Worm (Caenorhabditis elegans) whole organism, L1 larva: Measurements from ENCODE around the gene gipc-2.

Source experiments
- egl-27 ChIP-seq, 2 experiments: fragments of 150-350 bp in 1 of 2; sonication (generic microtip); optimal IDR thresholded peaks; 3 replicates each; lab custom pipeline; 2017 to 2018; ENCODE audit warnings: missing biosample characterization in 2 of 2, missing genetic modification characterization in 2 of 2, missing genetic modification reagents in 2 of 2
- fos-1 ChIP-seq: fragments of 150-350 bp; optimal IDR thresholded peaks from 2 replicates; lab custom pipeline; 2014; ENCODE audit warnings: missing biosample characterization, missing genetic modification characterization

DNA sequence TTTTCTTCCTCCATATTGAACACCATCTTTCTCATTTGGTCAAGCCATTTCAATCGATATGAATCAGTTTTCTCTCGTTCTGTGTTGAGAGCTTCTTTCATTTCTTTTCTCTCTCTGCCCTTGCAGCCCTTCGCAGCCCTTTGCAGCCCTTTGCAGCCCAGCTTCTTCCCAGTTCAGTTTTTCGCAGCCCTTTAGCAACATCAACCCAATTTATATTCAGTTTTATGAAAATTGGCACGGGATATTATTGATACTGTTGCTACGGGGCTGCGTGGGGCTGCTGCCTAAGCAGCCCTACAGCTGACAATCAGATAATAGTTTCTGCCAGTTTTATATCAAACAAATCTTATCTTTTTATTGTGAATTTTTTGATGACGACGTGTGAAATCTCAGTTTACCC, 9.5 kb upstream of the gipc-2 start, which contains the start of gene F44D12.10:
- no peak for TF ChIP-seq egl-27 (tag; optimal IDR thresholded peaks at IDR 0.05; lab: Kevin White, UChicago)
- TF ChIP-seq fos-1 (tag; lab: Kevin White, UChicago): no peak
